Worm (Caenorhabditis elegans) whole organism, L3 larva: ENCODE results near the gene srx-134.

Source experiments
- ama-1 ChIP-seq: fragments of 150-350 bp; optimal IDR thresholded peaks from 2 replicates; lab custom pipeline; 2018
- daf-12 ChIP-seq: fragments of 150-350 bp; optimal IDR thresholded peaks from 2 replicates; lab custom pipeline; 2014; ENCODE audit warnings: missing biosample characterization, missing genetic modification reagents, missing genetic modification characterization
- egl-27 ChIP-seq: sonication (generic microtip); optimal IDR thresholded peaks from 4 replicates; lab custom pipeline; 2017; ENCODE audit warnings: missing biosample characterization, missing genetic modification reagents, missing genetic modification characterization
- nfya-1 ChIP-seq: sonication (generic microtip); optimal IDR thresholded peaks from 2 replicates; lab custom pipeline; 2017; ENCODE audit warnings: missing genetic modification characterization, mild to moderate bottlenecking, missing compliant biosample characterization, antibody characterized with exemption, moderate library complexity; ENCODE audit not compliant: insufficient read depth
- nhr-76 ChIP-seq: fragments of 150-350 bp; sonication (generic microtip); optimal IDR thresholded peaks from 5 replicates; lab custom pipeline; 2014; ENCODE audit warnings: missing biosample characterization, missing genetic modification characterization
- nhr-77 ChIP-seq: fragments of 150-350 bp; optimal IDR thresholded peaks from 2 replicates; lab custom pipeline; 2014; ENCODE audit warnings: missing biosample characterization, missing genetic modification characterization

DNA sequence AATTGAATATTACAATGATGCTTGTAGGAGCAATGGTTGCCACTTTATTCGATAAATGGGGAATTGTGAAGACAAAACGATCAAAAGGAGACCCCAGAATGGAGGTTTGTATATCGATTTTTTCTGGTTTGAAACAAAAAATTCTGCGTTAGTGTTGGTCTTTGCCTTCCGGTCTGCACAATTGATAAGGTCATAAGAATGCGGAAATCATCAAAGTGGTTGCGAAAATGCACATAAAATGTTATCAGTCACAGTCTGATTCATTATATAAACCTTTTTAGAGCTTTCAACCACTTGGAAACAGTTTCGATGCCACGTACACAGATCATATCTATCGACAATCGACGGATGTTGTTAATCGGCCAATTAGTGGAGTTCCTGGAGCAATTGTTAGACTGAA, 37.3 kb upstream of the srx-134 start:
- TF ChIP-seq egl-27 (tag; lab: Kevin White, UChicago): no peak
- TF ChIP-seq ama-1 (lab: Kevin White, UChicago): no peak
- TF ChIP-seq nhr-77 (tag; lab: Kevin White, UChicago): no peak
- TF ChIP-seq nfya-1 (tag; lab: Kevin White, UChicago): no peak
- TF ChIP-seq nhr-76 (tag; lab: Kevin White, UChicago): no peak
- no peak for TF ChIP-seq daf-12 (tag; lab: Kevin White, UChicago)
